Fruit fly (Drosophila melanogaster) whole organism, prepupa: ENCODE results near the gene plum.

Experiments
- Blimp-1 ChIP-seq: fragments of 200-800 bp; sonication (Bioruptor generic); optimal IDR thresholded peaks from 3 replicates; lab custom pipeline; 2017; ENCODE audit warnings: missing biosample characterization, missing genetic modification characterization, mild to moderate bottlenecking, moderate library complexity, missing genetic modification reagents
- CG11294 ChIP-seq: fragments of 200-800 bp; sonication (Bioruptor generic); IDR thresholded peaks from 2 replicates; pipeline ENCODE4 v1.3.6; 2022; ENCODE audit warnings: missing biosample characterization, missing genetic modification characterization
- CG11762 ChIP-seq: fragments of 200-800 bp; sonication (Bioruptor generic); optimal IDR thresholded peaks from 3 replicates; lab custom pipeline; 2016; ENCODE audit warnings: missing biosample characterization, missing genetic modification characterization; ENCODE audit not compliant: insufficient read depth
- CG34406 ChIP-seq: fragments of 200-800 bp; sonication (Bioruptor generic); optimal IDR thresholded peaks from 3 replicates; lab custom pipeline; 2016; ENCODE audit warnings: missing biosample characterization, missing genetic modification characterization
- CG9139 ChIP-seq: fragments of 200-800 bp; sonication (Bioruptor generic); optimal IDR thresholded peaks from 3 replicates; lab custom pipeline; 2017; ENCODE audit warnings: missing biosample characterization, mild to moderate bottlenecking, missing genetic modification characterization
- Hr38 ChIP-seq: sonication (Bioruptor generic); optimal IDR thresholded peaks from 2 replicates; lab custom pipeline; 2016; ENCODE audit warnings: missing biosample characterization, missing genetic modification characterization
- Hr39 ChIP-seq: fragments of 200-800 bp; sonication (Bioruptor generic); optimal IDR thresholded peaks from 2 replicates; lab custom pipeline; 2016; ENCODE audit warnings: missing biosample characterization, missing genetic modification characterization
- Hr4 ChIP-seq: fragments of 200-800 bp; sonication (Bioruptor generic); optimal IDR thresholded peaks from 3 replicates; lab custom pipeline; 2016; ENCODE audit warnings: missing biosample characterization, missing genetic modification characterization
- Smox ChIP-seq: fragments of 200-800 bp; sonication (Bioruptor generic); optimal IDR thresholded peaks from 3 replicates; lab custom pipeline; 2016; ENCODE audit warnings: missing biosample characterization, missing genetic modification characterization
- Sox15 ChIP-seq: fragments of 200-800 bp; sonication (Bioruptor generic); optimal IDR thresholded peaks from 3 replicates; lab custom pipeline; 2016; ENCODE audit warnings: missing biosample characterization, missing genetic modification characterization
- esn ChIP-seq: fragments of 200-800 bp; sonication (Bioruptor generic); optimal IDR thresholded peaks from 2 replicates; lab custom pipeline; 2016; ENCODE audit warnings: missing biosample characterization, mild to moderate bottlenecking, missing genetic modification characterization, moderate library complexity
- fd85E ChIP-seq: fragments of 200-800 bp; sonication (Bioruptor generic); optimal IDR thresholded peaks from 3 replicates; lab custom pipeline; 2016; ENCODE audit warnings: missing biosample characterization, missing genetic modification characterization

DNA sequence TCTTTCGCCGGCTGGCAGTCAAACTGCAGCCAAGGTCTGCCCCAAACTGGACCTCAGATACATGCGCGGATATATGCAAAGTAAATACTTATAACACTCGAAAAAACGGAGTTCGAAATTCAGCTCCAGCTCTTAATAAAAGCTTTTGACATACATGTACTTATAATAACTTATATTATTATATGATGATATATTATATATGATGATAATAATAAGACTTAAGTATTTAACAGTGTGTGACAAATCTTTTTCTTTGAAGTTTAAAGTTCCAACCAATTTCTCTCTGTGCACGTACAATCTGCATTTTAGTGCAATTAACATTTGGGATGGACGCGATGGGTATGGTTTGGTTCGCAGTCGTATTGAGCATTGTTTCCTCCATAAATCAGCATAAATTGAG, 105.4 kb downstream of the plum start:
- TF ChIP-seq Smox (GFP tag; lab: Kevin White, UChicago) = no peak
- TF ChIP-seq fd85E (GFP tag; lab: Kevin White, UChicago) = no peak
- no peak for TF ChIP-seq Hr39
- TF ChIP-seq CG11762 (GFP tag; lab: Kevin White, UChicago) = no peak
- TF ChIP-seq Blimp-1 (GFP tag; lab: Kevin White, UChicago) = no peak
- no peak for TF ChIP-seq Hr38 (GFP tag; lab: Kevin White, UChicago)
- peak; percentile 20 for TF ChIP-seq esn (GFP tag; lab: Kevin White, UChicago)
- TF ChIP-seq Sox15 (GFP tag; lab: Kevin White, UChicago) = no peak
- no peak for TF ChIP-seq CG9139 (GFP tag; lab: Kevin White, UChicago)
- TF ChIP-seq Hr4 = no peak
- TF ChIP-seq CG34406 (GFP tag; lab: Kevin White, UChicago) = peak; percentile 61
- no peak for TF ChIP-seq CG11294 (GFP tag; lab: Robert Waterston, UW)
